Fruit fly (Drosophila melanogaster) whole organism, embryonic: ENCODE measurements around the gene Rbp4.

Source experiments
- Abd-B ChIP-seq: fragments of 200-800 bp; sonication (Bioruptor generic); optimal IDR thresholded peaks from 2 replicates; lab custom pipeline; 2018; ENCODE audit warnings: missing biosample characterization, mild to moderate bottlenecking, missing genetic modification characterization, moderate library complexity
- Atf6 ChIP-seq: fragments of 200-800 bp; sonication (Bioruptor generic); IDR thresholded peaks from 2 replicates; pipeline ENCODE4 v1.3.6; 2022; ENCODE audit warnings: missing biosample characterization, missing genetic modification characterization
- C15 ChIP-seq: fragments of 200-800 bp; sonication (Bioruptor generic); IDR thresholded peaks from 3 replicates; pipeline ENCODE4 v1.3.6; 2022; ENCODE audit warnings: missing biosample characterization, missing genetic modification characterization
- CG10979 ChIP-seq: fragments of 200-800 bp; sonication (Bioruptor generic); optimal IDR thresholded peaks from 2 replicates; lab custom pipeline; 2018; ENCODE audit warnings: missing biosample characterization, mild to moderate bottlenecking, missing genetic modification characterization, moderate library complexity
- CG12744 ChIP-seq: fragments of 200-800 bp; sonication (Bioruptor generic); optimal IDR thresholded peaks from 2 replicates; lab custom pipeline; 2016; ENCODE audit warnings: missing biosample characterization, missing genetic modification characterization
- CG13296 ChIP-seq: fragments of 200-800 bp; sonication (Bioruptor generic); optimal IDR thresholded peaks from 3 replicates; lab custom pipeline; 2018; ENCODE audit warnings: missing biosample characterization, mild to moderate bottlenecking, missing genetic modification characterization
- CG13424 ChIP-seq: fragments of 200-800 bp; sonication (Bioruptor generic); optimal IDR thresholded peaks from 2 replicates; lab custom pipeline; 2019; ENCODE audit warnings: missing biosample characterization, mild to moderate bottlenecking, missing genetic modification characterization, moderate library complexity
- CG14965 ChIP-seq: fragments of 200-800 bp; sonication (Bioruptor generic); optimal IDR thresholded peaks from 2 replicates; lab custom pipeline; 2016; ENCODE audit warnings: missing biosample characterization, missing genetic modification characterization, borderline replicate concordance
- CG15696 ChIP-seq: fragments of 200-800 bp; sonication (Bioruptor generic); optimal IDR thresholded peaks from 2 replicates; lab custom pipeline; 2019; ENCODE audit warnings: missing biosample characterization, mild to moderate bottlenecking, missing genetic modification characterization, moderate library complexity
- CG17385 ChIP-seq: fragments of 200-800 bp; sonication (Bioruptor generic); optimal IDR thresholded peaks from 3 replicates; lab custom pipeline; 2018; ENCODE audit warnings: missing biosample characterization, mild to moderate bottlenecking, missing genetic modification characterization
- CG2116 ChIP-seq: fragments of 200-800 bp; sonication (Bioruptor generic); optimal IDR thresholded peaks from 3 replicates; lab custom pipeline; 2018; ENCODE audit warnings: missing biosample characterization, mild to moderate bottlenecking, missing genetic modification characterization
- CG3065 ChIP-seq: fragments of 200-800 bp; sonication (Bioruptor generic); optimal IDR thresholded peaks from 2 replicates; lab custom pipeline; 2016; ENCODE audit warnings: missing biosample characterization, missing genetic modification characterization
- CG32532 ChIP-seq: fragments of 200-800 bp; sonication (Bioruptor generic); IDR thresholded peaks from 2 replicates; pipeline ENCODE4 v1.3.6; 2022; ENCODE audit warnings: missing biosample characterization, missing genetic modification characterization
- CG3407 ChIP-seq: fragments of 200-800 bp; sonication (Bioruptor generic); optimal IDR thresholded peaks from 2 replicates; lab custom pipeline; 2018; ENCODE audit warnings: missing biosample characterization, mild to moderate bottlenecking, missing genetic modification characterization
- CG6813 ChIP-seq: fragments of 200-800 bp; sonication (Bioruptor generic); optimal IDR thresholded peaks from 2 replicates; lab custom pipeline; 2017; ENCODE audit warnings: missing biosample characterization, missing genetic modification characterization, mild to moderate bottlenecking, moderate library complexity, missing genetic modification reagents
- CG6854 ChIP-seq: fragments of 200-800 bp; sonication (Bioruptor generic); optimal IDR thresholded peaks from 3 replicates; lab custom pipeline; 2017; ENCODE audit warnings: missing biosample characterization, mild to moderate bottlenecking, missing genetic modification characterization
- CG8944 ChIP-seq: fragments of 200-800 bp; sonication (Bioruptor generic); optimal IDR thresholded peaks from 3 replicates; lab custom pipeline; 2016; ENCODE audit warnings: missing biosample characterization, missing genetic modification characterization
- CG9215 ChIP-seq: fragments of 200-800 bp; sonication (Bioruptor generic); IDR thresholded peaks from 2 replicates; pipeline ENCODE4 v1.3.6; 2022; ENCODE audit warnings: missing biosample characterization, missing genetic modification characterization
- CG9932 ChIP-seq: fragments of 200-800 bp; sonication (Bioruptor generic); IDR thresholded peaks from 2 replicates; pipeline ENCODE4 v1.3.6; 2022; ENCODE audit warnings: missing biosample characterization, missing genetic modification characterization
- CoRest ChIP-seq: fragments of 200-800 bp; sonication (Bioruptor generic); optimal IDR thresholded peaks from 3 replicates; lab custom pipeline; 2018; ENCODE audit warnings: missing biosample characterization, mild to moderate bottlenecking, missing genetic modification characterization, moderate library complexity
- Doc2 ChIP-seq: fragments of 200-800 bp; sonication (Bioruptor generic); IDR thresholded peaks from 2 replicates; pipeline ENCODE4 v1.3.6; 2022; ENCODE audit warnings: missing biosample characterization, missing genetic modification characterization
- Dref ChIP-seq: fragments of 200-800 bp; sonication (Bioruptor generic); IDR thresholded peaks from 2 replicates; pipeline ENCODE4 v1.3.6; 2022; ENCODE audit warnings: missing biosample characterization, missing genetic modification characterization
- E2f1 ChIP-seq: fragments of 200-800 bp; sonication (Bioruptor generic); IDR thresholded peaks from 2 replicates; pipeline ENCODE4 v1.3.6; 2022; ENCODE audit warnings: missing biosample characterization, missing genetic modification characterization
- Ets65A ChIP-seq: fragments of 200-800 bp; sonication (Bioruptor generic); peaks from one replicate; lab custom pipeline; 2016; ENCODE audit warnings: missing biosample characterization, missing genetic modification characterization
- Fer1 ChIP-seq: fragments of 200-800 bp; sonication (Bioruptor generic); optimal IDR thresholded peaks from 2 replicates; lab custom pipeline; 2017; ENCODE audit warnings: missing biosample characterization, mild to moderate bottlenecking, missing genetic modification characterization
- HHEX ChIP-seq: fragments of 200-800 bp; sonication (Bioruptor generic); optimal IDR thresholded peaks from 3 replicates; lab custom pipeline; 2017; ENCODE audit warnings: missing biosample characterization, mild to moderate bottlenecking, missing genetic modification characterization, missing genetic modification reagents
- Hr39 ChIP-seq: fragments of >200 bp; optimal IDR thresholded peaks from 2 replicates; lab custom pipeline; 2017
- MESR4 ChIP-seq: fragments of 200-800 bp; sonication (Bioruptor generic); optimal IDR thresholded peaks from 2 replicates; lab custom pipeline; 2018; ENCODE audit warnings: missing biosample characterization, mild to moderate bottlenecking, missing genetic modification characterization, moderate library complexity
- Nf-YA ChIP-seq: fragments of 200-800 bp; sonication (Bioruptor generic); IDR thresholded peaks from 2 replicates; pipeline ENCODE4 v1.3.6; 2022; ENCODE audit warnings: missing biosample characterization, missing genetic modification characterization
- Oaz ChIP-seq: fragments of 200-800 bp; sonication (Bioruptor generic); IDR thresholded peaks from 2 replicates; pipeline ENCODE4 v1.3.6; 2022; ENCODE audit warnings: missing biosample characterization, missing genetic modification characterization
- Sox100B ChIP-seq: fragments of 200-800 bp; sonication (Bioruptor generic); optimal IDR thresholded peaks from 3 replicates; lab custom pipeline; 2018; ENCODE audit warnings: missing biosample characterization, mild to moderate bottlenecking, missing genetic modification characterization
- ab ChIP-seq: fragments of 200-800 bp; sonication (Bioruptor generic); optimal IDR thresholded peaks from 2 replicates; lab custom pipeline; 2016; ENCODE audit warnings: missing biosample characterization, missing genetic modification characterization
- al ChIP-seq: fragments of 200-800 bp; sonication (Bioruptor generic); IDR thresholded peaks from 2 replicates; pipeline ENCODE4 v1.3.6; 2022; ENCODE audit warnings: missing biosample characterization, missing genetic modification characterization
- bbx ChIP-seq: fragments of 200-800 bp; sonication (Bioruptor generic); IDR thresholded peaks from 2 replicates; pipeline ENCODE4 v1.3.6; 2022; ENCODE audit warnings: missing biosample characterization, missing genetic modification characterization; ENCODE audit not compliant: partially characterized antibody
- crc ChIP-seq: fragments of 200-800 bp; sonication (Bioruptor generic); optimal IDR thresholded peaks from 2 replicates; lab custom pipeline; 2016; ENCODE audit warnings: missing biosample characterization, missing genetic modification characterization
- dati ChIP-seq: fragments of 200-800 bp; sonication (Bioruptor generic); IDR thresholded peaks from 2 replicates; pipeline ENCODE4 v1.3.6; 2022; ENCODE audit warnings: missing biosample characterization, missing genetic modification characterization
- grn ChIP-seq: fragments of 200-800 bp; sonication (Bioruptor generic); optimal IDR thresholded peaks from 3 replicates; lab custom pipeline; 2017; ENCODE audit warnings: missing biosample characterization, missing genetic modification characterization
- gsb-n ChIP-seq: fragments of 200-800 bp; sonication (Bioruptor generic); optimal IDR thresholded peaks from 3 replicates; lab custom pipeline; 2018; ENCODE audit warnings: missing biosample characterization, mild to moderate bottlenecking, missing genetic modification characterization
- ham ChIP-seq: fragments of 200-800 bp; sonication (Bioruptor generic); IDR thresholded peaks from 2 replicates; pipeline ENCODE4 v1.3.6; 2022; ENCODE audit warnings: missing biosample characterization, missing genetic modification characterization
- jigr1 ChIP-seq: fragments of 200-800 bp; sonication (Bioruptor generic); IDR thresholded peaks from 3 replicates; pipeline ENCODE4 v1.3.6; 2022; ENCODE audit warnings: missing biosample characterization, missing genetic modification characterization
- luna ChIP-seq: fragments of 200-800 bp; sonication (Bioruptor generic); optimal IDR thresholded peaks from 2 replicates; lab custom pipeline; 2016; ENCODE audit warnings: missing biosample characterization, missing genetic modification characterization
- nom ChIP-seq: fragments of 200-800 bp; sonication (Bioruptor generic); optimal IDR thresholded peaks from 2 replicates; lab custom pipeline; 2017; ENCODE audit warnings: missing biosample characterization, missing genetic modification characterization, mild to moderate bottlenecking, moderate library complexity, missing genetic modification reagents
- prd ChIP-seq, 3 experiments: fragments of >200 bp in 2 of 3; fragments of 200-800 bp in 1 of 3; sonication (Bioruptor generic) in 1 of 3; optimal IDR thresholded peaks in 2 of 3; IDR thresholded peaks in 1 of 3; 2 replicates in 2 of 3; 3 replicates in 1 of 3; pipeline versions ENCODE4 v1.3.6 to Lab custom; 2017 to 2022; ENCODE audit warnings: missing biosample characterization in 1 of 3, missing genetic modification characterization in 1 of 3
- pum ChIP-seq: fragments of 200-800 bp; sonication (Bioruptor generic); optimal IDR thresholded peaks from 2 replicates; lab custom pipeline; 2016; ENCODE audit warnings: missing biosample characterization, missing genetic modification characterization
- run ChIP-seq: fragments of 200-800 bp; sonication (Bioruptor generic); optimal IDR thresholded peaks from 3 replicates; lab custom pipeline; 2018; ENCODE audit warnings: missing biosample characterization, mild to moderate bottlenecking, missing genetic modification characterization
- stwl ChIP-seq: fragments of 200-800 bp; sonication (Bioruptor generic); optimal IDR thresholded peaks from 3 replicates; lab custom pipeline; 2018; ENCODE audit warnings: missing biosample characterization, mild to moderate bottlenecking, missing genetic modification characterization, moderate library complexity
- sug ChIP-seq: fragments of 200-800 bp; optimal IDR thresholded peaks from 2 replicates; lab custom pipeline; 2019; ENCODE audit warnings: missing biosample characterization, mild to moderate bottlenecking, missing genetic modification characterization, moderate library complexity
- tio ChIP-seq: fragments of 200-800 bp; sonication (Bioruptor generic); optimal IDR thresholded peaks from 2 replicates; lab custom pipeline; 2017; ENCODE audit warnings: missing biosample characterization, missing genetic modification characterization, inconsistent platforms
- wdn ChIP-seq: fragments of 200-800 bp; sonication (Bioruptor generic); IDR thresholded peaks from 2 replicates; pipeline ENCODE4 v1.3.6; 2022; ENCODE audit warnings: missing biosample characterization, missing genetic modification characterization
- zf30C ChIP-seq: fragments of 200-800 bp; sonication (Bioruptor generic); optimal IDR thresholded peaks from 3 replicates; lab custom pipeline; 2018; ENCODE audit warnings: missing biosample characterization, mild to moderate bottlenecking, missing genetic modification characterization
- zfh1 ChIP-seq: fragments of 200-800 bp; sonication (Bioruptor generic); IDR thresholded peaks from 3 replicates; pipeline ENCODE4 v1.3.6; 2022; ENCODE audit warnings: missing biosample characterization, missing genetic modification characterization

Gene Rbp4

DNA sequence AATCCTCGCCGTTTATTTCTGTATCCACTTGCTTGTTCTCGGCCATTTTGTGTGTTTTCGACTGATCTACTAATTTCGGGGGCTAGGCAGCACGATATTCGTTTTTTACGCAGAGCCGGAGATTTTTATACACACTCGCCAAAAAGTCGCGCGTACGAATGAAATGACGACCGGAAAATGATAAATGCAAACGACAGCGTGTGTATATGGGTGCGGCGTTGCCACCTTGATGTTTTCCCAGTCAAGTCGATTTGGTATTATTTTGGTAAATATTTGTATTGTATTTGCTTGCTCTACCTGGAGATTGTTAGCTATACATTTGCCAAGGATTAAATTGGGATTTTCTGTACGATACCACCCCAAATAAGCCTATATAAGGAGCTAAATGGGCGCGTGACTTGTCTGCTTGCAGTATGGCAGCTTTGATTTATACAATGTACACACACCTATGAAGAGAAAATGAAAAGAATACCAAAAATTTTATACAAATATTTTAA, 10.3 kb downstream of the Rbp4 start, which contains the start of gene sqd (continued):
- TF ChIP-seq Nf-YA (GFP tag; lab: Robert Waterston, UW) (no peak), Doc2 (GFP tag; lab: Robert Waterston, UW) (no peak), CG3407 (GFP tag; lab: Kevin White, UChicago) (no peak), stwl (tag; lab: Kevin White, UChicago) (peak; percentile 70), nom (peak; percentile 30), crc (GFP tag; lab: Kevin White, UChicago) (no peak), Abd-B (no peak), CG13296 (GFP tag; lab: Kevin White, UChicago) (peak; percentile 47), CG10979 (tag; lab: Kevin White, UChicago) (no peak), CG8944 (GFP tag; lab: Kevin White, UChicago) (peak; percentile 14), bbx (GFP tag; lab: Robert Waterston, UW) (no peak), CG9215 (GFP tag; lab: Robert Waterston, UW) (no peak), Hr39 (lab: Kevin White, UChicago) (no peak), E2f1 (GFP tag; lab: Robert Waterston, UW) (peak; percentile 44; the same call in 1 of the 2 replicates), luna (GFP tag; lab: Kevin White, UChicago) (no peak), prd (optimal IDR thresholded peaks at IDR 0.05; lab: Kevin White, UChicago) (no peak), prd (GFP tag; IDR thresholded peaks at IDR 0.05; lab: Robert Waterston, UW) (peak; percentile 49; the same call in 2 of the 3 replicates), CG14965 (GFP tag; lab: Kevin White, UChicago) (no peak), Dref (no peak), tio (GFP tag; lab: Kevin White, UChicago) (no peak), dati (GFP tag; lab: Robert Waterston, UW) (no peak), Sox100B (GFP tag; lab: Kevin White, UChicago) (peak; percentile 32), CoRest (peak; percentile 55), jigr1 (GFP tag; lab: Robert Waterston, UW) (no peak), CG3065 (GFP tag; lab: Kevin White, UChicago) (no peak), Fer1 (GFP tag; lab: Kevin White, UChicago) (peak; percentile 30), CG17385 (GFP tag; lab: Kevin White, UChicago) (peak; percentile 43), MESR4 (peak; percentile 89), CG6813 (GFP tag; lab: Kevin White, UChicago) (peak; percentile 58), CG12744 (GFP tag; lab: Kevin White, UChicago) (no peak), CG9932 (GFP tag; lab: Robert Waterston, UW) (no peak), gsb-n (peak; percentile 12), CG2116 (GFP tag; lab: Kevin White, UChicago) (peak; percentile 68), ab (GFP tag; lab: Kevin White, UChicago) (no peak), zf30C (GFP tag; lab: Kevin White, UChicago) (no peak), CG13424 (tag; lab: Kevin White, UChicago) (peak; percentile 40), al (0 out of 2 replicates have a peak, but pooled peaks have one; percentile 20), wdn (GFP tag; lab: Robert Waterston, UW) (no peak), Oaz (GFP tag; lab: Robert Waterston, UW) (no peak), CG6854 (GFP tag; lab: Kevin White, UChicago) (peak; percentile 64), CG15696 (tag; lab: Kevin White, UChicago) (peak; percentile 32), CG32532 (GFP tag; lab: Robert Waterston, UW) (peak; percentile 52), run (tag; lab: Kevin White, UChicago) (no peak), HHEX (peak; percentile 42), pum (GFP tag; lab: Kevin White, UChicago) (peak; percentile 3), ham (GFP tag; lab: Robert Waterston, UW) (no peak), Ets65A (GFP tag; lab: Kevin White, UChicago) (peak; percentile 90), sug (no peak), grn (GFP tag; lab: Kevin White, UChicago) (no peak), Atf6 (peak; percentile 38; the same call in 1 of the 2 replicates), C15 (GFP tag; lab: Robert Waterston, UW) (no peak), zfh1 (peak; percentile 36; the same call in 1 of the 3 replicates)
